Worm (Caenorhabditis elegans) whole organism, L2 larva: ENCODE measurements around the gene C27A7.8.

Experiments
- ZK546.5 ChIP-seq: sonication (generic microtip); optimal IDR thresholded peaks from 2 replicates; lab custom pipeline; 2017; ENCODE audit warnings: missing biosample characterization, missing genetic modification characterization
- ama-1 ChIP-seq: fragments of 150-350 bp; optimal IDR thresholded peaks from 2 replicates; lab custom pipeline; 2018; ENCODE audit warnings: inconsistent platforms
- elt-3 ChIP-seq: sonication (generic microtip); optimal IDR thresholded peaks from 2 replicates; lab custom pipeline; 2017; ENCODE audit warnings: missing biosample characterization, missing genetic modification characterization
- lin-39 ChIP-seq: fragments of 150-350 bp; optimal IDR thresholded peaks from 2 replicates; lab custom pipeline; 2014; ENCODE audit warnings: missing biosample characterization, missing genetic modification reagents, missing genetic modification characterization
- mab-5 ChIP-seq: fragments of 150-350 bp; optimal IDR thresholded peaks from 2 replicates; lab custom pipeline; 2014; ENCODE audit warnings: missing biosample characterization, missing genetic modification characterization
- mdl-1 ChIP-seq, 2 experiments: fragments of 150-350 bp in 1 of 2; sonication (generic microtip) in 1 of 2; optimal IDR thresholded peaks; 2 replicates each; lab custom pipeline; 2017; ENCODE audit warnings: missing biosample characterization in 2 of 2, missing genetic modification characterization in 2 of 2
- nhr-77 ChIP-seq: fragments of 150-350 bp; optimal IDR thresholded peaks from 2 replicates; lab custom pipeline; 2014; ENCODE audit warnings: missing biosample characterization, missing genetic modification characterization
- sma-3 ChIP-seq: sonication (generic microtip); optimal IDR thresholded peaks from 2 replicates; lab custom pipeline; 2016; ENCODE audit warnings: missing genetic modification reagents, missing genetic modification characterization, missing compliant biosample characterization
- zag-1 ChIP-seq: fragments of 150-350 bp; optimal IDR thresholded peaks from 2 replicates; lab custom pipeline; 2014; ENCODE audit warnings: missing biosample characterization, missing genetic modification characterization

DNA sequence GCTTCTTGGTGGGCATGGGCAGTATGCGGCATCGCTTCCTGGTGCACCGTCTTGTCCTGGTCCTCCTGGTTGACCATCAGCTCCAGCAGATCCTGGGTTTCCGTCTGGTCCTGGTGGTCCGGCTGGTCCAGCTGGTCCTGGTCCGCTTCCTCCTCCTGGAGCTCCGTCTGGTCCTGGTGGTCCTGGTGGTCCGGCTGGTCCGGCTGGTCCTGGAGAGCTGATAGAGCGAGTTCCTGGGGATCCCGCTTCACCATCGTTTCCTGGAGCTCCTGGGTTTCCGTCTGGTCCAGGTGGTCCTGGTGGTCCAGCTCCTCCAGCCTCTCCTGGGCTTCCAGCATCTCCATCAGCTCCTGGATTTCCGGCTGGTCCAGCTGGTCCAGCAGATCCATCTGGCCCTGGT, 14.1 kb downstream of the C27A7.8 start:
- no peak for TF ChIP-seq mab-5
- no peak for TF ChIP-seq sma-3 (GFP tag; lab: Kevin White, UChicago)
- no peak for TF ChIP-seq zag-1 (tag; lab: Kevin White, UChicago)
- TF ChIP-seq elt-3, result no peak
- no peak for TF ChIP-seq lin-39 (tag; lab: Kevin White, UChicago)
- no peak for TF ChIP-seq ZK546.5 (tag; lab: Kevin White, UChicago)
- TF ChIP-seq ama-1 (lab: Kevin White, UChicago), result no peak
- no peak for TF ChIP-seq nhr-77
- TF ChIP-seq mdl-1 (tag; optimal IDR thresholded peaks at IDR 0.05; lab: Kevin White, UChicago), result no peak
